Worm (Caenorhabditis elegans) whole organism, L4/young adult: Measurements from ENCODE around the gene lem-4.

Source experiments
- W03F9.2 ChIP-seq: fragments of 150-350 bp; optimal IDR thresholded peaks from 2 replicates; lab custom pipeline; 2014; ENCODE audit warnings: missing biosample characterization, missing genetic modification characterization
- dao-5 ChIP-seq: sonication (generic microtip); optimal IDR thresholded peaks from 2 replicates; lab custom pipeline; 2016; ENCODE audit warnings: missing genotype, missing genetic modification characterization, moderate library complexity, missing compliant biosample characterization
- him-1 ChIP-seq: sonication (generic microtip); optimal IDR thresholded peaks from 2 replicates; lab custom pipeline; 2016; ENCODE audit warnings: missing genotype, missing genetic modification reagents, missing genetic modification characterization, missing compliant biosample characterization

ce11 chrIV:800518-800917 is 54.1 kb downstream of the lem-4 start, which contains the start of gene mrpl-46:
- TF ChIP-seq him-1 (tag; lab: Kevin White, UChicago) (no peak), dao-5 (tag; lab: Kevin White, UChicago) (no peak), W03F9.2 (tag; lab: Kevin White, UChicago) (no peak)
